Fruit fly (Drosophila melanogaster) whole organism, embryonic: ENCODE results near the gene CG3368.
A peak's percentile ranks its signal among the peaks of the same experiment; 100 is the strongest.

ENCODE experiments used
- Ada2b ChIP-seq: fragments of 200-800 bp; sonication (Bioruptor generic); IDR thresholded peaks from 2 replicates; pipeline ENCODE4 v1.3.6; 2022; ENCODE audit warnings: missing biosample characterization, missing genetic modification characterization
- BEAF-32 ChIP-seq: fragments of 200-800 bp; sonication (Bioruptor generic); optimal IDR thresholded peaks from 3 replicates; lab custom pipeline; 2017; ENCODE audit warnings: missing biosample characterization, missing genetic modification characterization, mild to moderate bottlenecking, moderate library complexity, missing genetic modification reagents
- Bgb ChIP-seq: fragments of 200-800 bp; sonication (Bioruptor generic); IDR thresholded peaks from 2 replicates; pipeline ENCODE4 v1.3.6; 2022; ENCODE audit warnings: missing biosample characterization, missing genetic modification characterization; ENCODE audit not compliant: partially characterized antibody
- BtbVII ChIP-seq: fragments of 200-800 bp; sonication (Bioruptor generic); optimal IDR thresholded peaks from 3 replicates; lab custom pipeline; 2017; ENCODE audit warnings: missing biosample characterization, mild to moderate bottlenecking, missing genetic modification characterization
- CG10979 ChIP-seq: fragments of 200-800 bp; sonication (Bioruptor generic); optimal IDR thresholded peaks from 2 replicates; lab custom pipeline; 2018; ENCODE audit warnings: missing biosample characterization, mild to moderate bottlenecking, missing genetic modification characterization, moderate library complexity
- CG12391 ChIP-seq: fragments of 200-800 bp; sonication (Bioruptor generic); optimal IDR thresholded peaks from 3 replicates; lab custom pipeline; 2018; ENCODE audit warnings: missing biosample characterization, mild to moderate bottlenecking, missing genetic modification characterization, moderate library complexity
- CG13894 ChIP-seq: fragments of 200-800 bp; sonication (Bioruptor generic); optimal IDR thresholded peaks from 3 replicates; lab custom pipeline; 2018; ENCODE audit warnings: missing biosample characterization, mild to moderate bottlenecking, missing genetic modification characterization, moderate library complexity
- CG17385 ChIP-seq: fragments of 200-800 bp; sonication (Bioruptor generic); optimal IDR thresholded peaks from 3 replicates; lab custom pipeline; 2018; ENCODE audit warnings: missing biosample characterization, mild to moderate bottlenecking, missing genetic modification characterization
- CG18476 ChIP-seq: fragments of 200-800 bp; sonication (Bioruptor generic); optimal IDR thresholded peaks from 2 replicates; lab custom pipeline; 2016; ENCODE audit warnings: missing biosample characterization, mild to moderate bottlenecking, missing genetic modification characterization
- CG18619 ChIP-seq: fragments of 200-800 bp; sonication (Bioruptor generic); optimal IDR thresholded peaks from 3 replicates; lab custom pipeline; 2017; ENCODE audit warnings: missing biosample characterization, mild to moderate bottlenecking, missing genetic modification characterization
- CG31224 ChIP-seq: fragments of 200-800 bp; sonication (Bioruptor generic); IDR thresholded peaks from 2 replicates; pipeline ENCODE4 v1.3.6; 2022; ENCODE audit warnings: missing biosample characterization, missing genetic modification characterization
- CG3407 ChIP-seq: fragments of 200-800 bp; sonication (Bioruptor generic); optimal IDR thresholded peaks from 2 replicates; lab custom pipeline; 2018; ENCODE audit warnings: missing biosample characterization, mild to moderate bottlenecking, missing genetic modification characterization
- CG42726 ChIP-seq: fragments of 200-800 bp; sonication (Bioruptor generic); IDR thresholded peaks from 2 replicates; pipeline ENCODE4 v1.3.6; 2022; ENCODE audit warnings: missing biosample characterization, missing genetic modification characterization; ENCODE audit not compliant: partially characterized antibody
- CG4404 ChIP-seq: fragments of 200-800 bp; sonication (Bioruptor generic); IDR thresholded peaks from 2 replicates; pipeline ENCODE4 v1.3.6; 2022; ENCODE audit warnings: missing biosample characterization, missing genetic modification characterization
- CG6272 ChIP-seq: fragments of 200-800 bp; sonication (Bioruptor generic); IDR thresholded peaks from 2 replicates; pipeline ENCODE4 v1.3.6; 2022; ENCODE audit warnings: missing biosample characterization, missing genetic modification characterization
- CG7928 ChIP-seq: fragments of 200-800 bp; sonication (Bioruptor generic); optimal IDR thresholded peaks from 2 replicates; lab custom pipeline; 2017; ENCODE audit warnings: missing biosample characterization, mild to moderate bottlenecking, missing genetic modification characterization
- CG8388 ChIP-seq: fragments of 200-800 bp; sonication (Bioruptor generic); optimal IDR thresholded peaks from 2 replicates; lab custom pipeline; 2019; ENCODE audit warnings: missing biosample characterization, mild to moderate bottlenecking, missing genetic modification characterization, moderate library complexity
- D ChIP-seq, 2 experiments: fragments of 200-800 bp in 1 of 2; fragments of >200 bp in 1 of 2; sonication (Bioruptor generic) in 1 of 2; optimal IDR thresholded peaks; 2 replicates in 1 of 2; 3 replicates in 1 of 2; lab custom pipeline; 2017; ENCODE audit warnings: mild to moderate bottlenecking in 1 of 2, missing biosample characterization in 1 of 2, missing genetic modification characterization in 1 of 2, missing genetic modification reagents in 1 of 2
- HmgD ChIP-seq: fragments of 200-800 bp; sonication (Bioruptor generic); optimal IDR thresholded peaks from 3 replicates; lab custom pipeline; 2016; ENCODE audit warnings: missing biosample characterization, missing genetic modification characterization
- Hmx ChIP-seq: fragments of 200-800 bp; sonication (Bioruptor generic); optimal IDR thresholded peaks from 2 replicates; lab custom pipeline; 2016; ENCODE audit warnings: missing biosample characterization, missing genetic modification characterization
- Jarid2 ChIP-seq: fragments of 200-800 bp; sonication (Bioruptor generic); optimal IDR thresholded peaks from 3 replicates; lab custom pipeline; 2017; ENCODE audit warnings: mild to moderate bottlenecking, missing biosample characterization, missing genetic modification reagents, missing genetic modification characterization
- Oaz ChIP-seq: fragments of 200-800 bp; sonication (Bioruptor generic); IDR thresholded peaks from 2 replicates; pipeline ENCODE4 v1.3.6; 2022; ENCODE audit warnings: missing biosample characterization, missing genetic modification characterization
- Opbp ChIP-seq: fragments of 200-800 bp; sonication (Bioruptor generic); IDR thresholded peaks from 3 replicates; pipeline ENCODE4 v1.3.6; 2022; ENCODE audit warnings: missing biosample characterization, missing genetic modification characterization; ENCODE audit not compliant: partially characterized antibody
- Sox102F ChIP-seq: fragments of 200-800 bp; sonication (Bioruptor generic); optimal IDR thresholded peaks from 2 replicates; lab custom pipeline; 2018; ENCODE audit warnings: missing biosample characterization, mild to moderate bottlenecking, missing genetic modification characterization, moderate library complexity
- Trl ChIP-seq, 3 experiments: fragments of >200 bp in 2 of 3; fragments of 200-800 bp in 1 of 3; sonication (Bioruptor generic) in 1 of 3; optimal IDR thresholded peaks; 2 replicates in 1 of 3; 3 replicates in 2 of 3; lab custom pipeline; 2016 to 2017; ENCODE audit warnings: missing biosample characterization in 1 of 3, missing genetic modification characterization in 1 of 3
- Xrp1 ChIP-seq: fragments of 200-800 bp; sonication (Bioruptor generic); IDR thresholded peaks from 2 replicates; pipeline ENCODE4 v1.3.6; 2022; ENCODE audit warnings: missing biosample characterization, missing genetic modification characterization
- ash1 ChIP-seq: fragments of 200-800 bp; sonication (Bioruptor generic); optimal IDR thresholded peaks from 2 replicates; lab custom pipeline; 2018; ENCODE audit warnings: missing biosample characterization, mild to moderate bottlenecking, missing genetic modification characterization
- chm ChIP-seq: fragments of 200-800 bp; sonication (Bioruptor generic); IDR thresholded peaks from 2 replicates; pipeline ENCODE4 v1.3.6; 2022; ENCODE audit warnings: missing biosample characterization, missing genetic modification characterization
- dan ChIP-seq: fragments of 200-800 bp; sonication (Bioruptor generic); IDR thresholded peaks from 2 replicates; pipeline ENCODE4 v1.3.6; 2022; ENCODE audit warnings: missing biosample characterization, missing genetic modification characterization
- ems ChIP-seq: fragments of 200-800 bp; sonication (Bioruptor generic); optimal IDR thresholded peaks from 3 replicates; lab custom pipeline; 2016; ENCODE audit warnings: missing biosample characterization, missing genetic modification characterization
- en ChIP-seq: fragments of 200-800 bp; sonication (Bioruptor generic); optimal IDR thresholded peaks from 2 replicates; lab custom pipeline; 2016; ENCODE audit warnings: missing biosample characterization, missing genetic modification characterization
- gsb ChIP-seq: fragments of 200-800 bp; sonication (Bioruptor generic); IDR thresholded peaks from 2 replicates; pipeline ENCODE4 v1.3.6; 2022; ENCODE audit warnings: missing biosample characterization, missing genetic modification characterization
- gt ChIP-seq: fragments of 200-800 bp; sonication (Bioruptor generic); IDR thresholded peaks from 2 replicates; pipeline ENCODE4 v1.3.6; 2022; ENCODE audit warnings: missing biosample characterization, missing genetic modification characterization
- h ChIP-seq: fragments of >200 bp; optimal IDR thresholded peaks from 2 replicates; lab custom pipeline; 2017
- hkb ChIP-seq, 2 experiments: fragments of 200-800 bp in 1 of 2; fragments of >200 bp in 1 of 2; sonication (Bioruptor generic) in 1 of 2; IDR thresholded peaks in 1 of 2; optimal IDR thresholded peaks in 1 of 2; 2 replicates each; pipeline versions ENCODE4 v1.3.6 to Lab custom; 2017 to 2022; ENCODE audit warnings: missing biosample characterization in 1 of 2, missing genetic modification characterization in 1 of 2
- inv ChIP-seq: fragments of 200-800 bp; sonication (Bioruptor generic); IDR thresholded peaks from 2 replicates; pipeline ENCODE4 v1.3.6; 2022; ENCODE audit warnings: missing biosample characterization, missing genetic modification characterization; ENCODE audit not compliant: partially characterized antibody
- ken ChIP-seq: fragments of 200-800 bp; sonication (Bioruptor generic); IDR thresholded peaks from 3 replicates; pipeline ENCODE4 v1.3.6; 2022; ENCODE audit warnings: missing biosample characterization, missing genetic modification characterization
- mam ChIP-seq: fragments of 200-800 bp; sonication (Bioruptor generic); optimal IDR thresholded peaks from 3 replicates; lab custom pipeline; 2016; ENCODE audit warnings: missing biosample characterization, missing genetic modification characterization
- nerfin-1 ChIP-seq: fragments of 200-800 bp; sonication (Bioruptor generic); optimal IDR thresholded peaks from 3 replicates; lab custom pipeline; 2019; ENCODE audit warnings: missing biosample characterization, mild to moderate bottlenecking, missing genetic modification characterization, moderate library complexity
- nerfin-2 ChIP-seq: fragments of 200-800 bp; sonication (Bioruptor generic); IDR thresholded peaks from 2 replicates; pipeline ENCODE4 v1.3.6; 2022; ENCODE audit warnings: missing biosample characterization, missing genetic modification characterization; ENCODE audit not compliant: partially characterized antibody
- odd ChIP-seq: fragments of 200-800 bp; sonication (Bioruptor generic); optimal IDR thresholded peaks from 2 replicates; lab custom pipeline; 2017; ENCODE audit warnings: missing biosample characterization, mild to moderate bottlenecking, missing genetic modification characterization
- otp ChIP-seq: fragments of 200-800 bp; sonication (Bioruptor generic); IDR thresholded peaks from 3 replicates; pipeline ENCODE4, ENCODE4 v1.3.6; 2022; ENCODE audit warnings: missing biosample characterization, missing genetic modification characterization
- run ChIP-seq: fragments of 200-800 bp; sonication (Bioruptor generic); optimal IDR thresholded peaks from 3 replicates; lab custom pipeline; 2018; ENCODE audit warnings: missing biosample characterization, mild to moderate bottlenecking, missing genetic modification characterization
- sens-2 ChIP-seq: fragments of 200-800 bp; sonication (Bioruptor generic); IDR thresholded peaks from 2 replicates; pipeline ENCODE4 v1.3.6; 2022; ENCODE audit warnings: missing biosample characterization, missing genetic modification characterization
- seq ChIP-seq: fragments of 200-800 bp; sonication (Bioruptor generic); IDR thresholded peaks from 2 replicates; pipeline ENCODE4 v1.3.6; 2022; ENCODE audit warnings: missing biosample characterization, missing genetic modification characterization
- sim ChIP-seq: fragments of 200-800 bp; sonication (Bioruptor generic); IDR thresholded peaks from 2 replicates; pipeline ENCODE4 v1.3.6; 2022; ENCODE audit warnings: missing biosample characterization, missing genetic modification characterization
- sr ChIP-seq: fragments of 200-800 bp; sonication (Bioruptor generic); IDR thresholded peaks from 3 replicates; pipeline ENCODE4 v1.3.6; 2022; ENCODE audit warnings: missing biosample characterization, missing genetic modification characterization
- ttk ChIP-seq: fragments of 200-800 bp; sonication (Bioruptor generic); IDR thresholded peaks from 2 replicates; pipeline ENCODE4 v2.1.2; 2022; ENCODE audit warnings: missing biosample characterization, missing genetic modification characterization

CG3368 gene

dm6 chr3R:27292159-27292880 is 8.7 kb downstream of the CG3368 start, which contains the start of gene CG3348 (continued):
- no peak for TF ChIP-seq run (tag; lab: Kevin White, UChicago)
- peak; percentile 53 for TF ChIP-seq CG10979 (tag; lab: Kevin White, UChicago)
- TF ChIP-seq mam (GFP tag; lab: Kevin White, UChicago) = peak; percentile 79
- TF ChIP-seq BtbVII (GFP tag; lab: Kevin White, UChicago) = peak; percentile 67
- peak; percentile 83 for TF ChIP-seq Ada2b (GFP tag; lab: Robert Waterston, UW)
- no peak for TF ChIP-seq D (optimal IDR thresholded peaks at IDR 0.05; lab: Kevin White, UChicago)
- peak; percentile 33 for TF ChIP-seq D (GFP tag; optimal IDR thresholded peaks at IDR 0.05; lab: Kevin White, UChicago)
- TF ChIP-seq h = no peak
- peak; percentile 75 for TF ChIP-seq Xrp1 (GFP tag; lab: Robert Waterston, UW)
- TF ChIP-seq Hmx (GFP tag; lab: Kevin White, UChicago) = peak; percentile 64
- TF ChIP-seq seq (GFP tag; lab: Robert Waterston, UW) = peak; percentile 68
- TF ChIP-seq inv (GFP tag; lab: Robert Waterston, UW) = no peak
- no peak for TF ChIP-seq sr (GFP tag; lab: Robert Waterston, UW)
- peak; percentile 67 for TF ChIP-seq CG8388
- TF ChIP-seq CG31224 = peak; percentile 83
- no peak for TF ChIP-seq Bgb (GFP tag; lab: Robert Waterston, UW)
- peak; percentile 15; the same call in 1 of the 2 replicates for TF ChIP-seq sens-2 (GFP tag; lab: Robert Waterston, UW)
- no peak for TF ChIP-seq gt
- TF ChIP-seq sim (GFP tag; lab: Robert Waterston, UW) = no peak
- peak; percentile 57 for TF ChIP-seq nerfin-1 (tag; lab: Kevin White, UChicago)
- no peak for TF ChIP-seq dan (GFP tag; lab: Robert Waterston, UW)
- TF ChIP-seq ken = no peak
- TF ChIP-seq CG13894 = peak; percentile 84
- TF ChIP-seq odd = no peak
- no peak for TF ChIP-seq Trl (optimal IDR thresholded peaks at IDR 0.05; lab: Kevin White, UChicago)
- TF ChIP-seq Trl (GFP tag; optimal IDR thresholded peaks at IDR 0.05; lab: Kevin White, UChicago) = peak; percentile 20
- TF ChIP-seq chm (GFP tag; lab: Robert Waterston, UW) = peak; percentile 60; the same call in 1 of the 2 replicates
- peak; percentile 66 for TF ChIP-seq CG17385 (GFP tag; lab: Kevin White, UChicago)
- TF ChIP-seq Oaz (GFP tag; lab: Robert Waterston, UW) = peak; percentile 49; the same call in 1 of the 2 replicates
- no peak for TF ChIP-seq BEAF-32 (GFP tag; lab: Kevin White, UChicago)
- no peak for TF ChIP-seq hkb (optimal IDR thresholded peaks at IDR 0.05; lab: Kevin White, UChicago)
- TF ChIP-seq hkb (GFP tag; IDR thresholded peaks at IDR 0.05; lab: Robert Waterston, UW) = peak; percentile 68
- TF ChIP-seq Sox102F = peak; percentile 73
- no peak for TF ChIP-seq CG3407
- no peak for TF ChIP-seq en (GFP tag; lab: Kevin White, UChicago)
- peak; percentile 27; the same call in 1 of the 2 replicates for TF ChIP-seq CG6272 (GFP tag; lab: Robert Waterston, UW)
- TF ChIP-seq CG7928 = peak; percentile 54
- TF ChIP-seq Jarid2 (GFP tag; lab: Kevin White, UChicago) = no peak
- TF ChIP-seq CG12391 = peak; percentile 73
- TF ChIP-seq HmgD (GFP tag; lab: Kevin White, UChicago) = no peak
- peak; percentile 71 for TF ChIP-seq CG18619 (GFP tag; lab: Kevin White, UChicago)
- TF ChIP-seq otp (GFP tag; lab: Robert Waterston, UW) = peak; percentile 29; the same call in 1 of the 3 replicates
- peak; percentile 61 for TF ChIP-seq CG4404
- TF ChIP-seq gsb (GFP tag; lab: Robert Waterston, UW) = no peak
- no peak for TF ChIP-seq CG42726 (GFP tag; lab: Robert Waterston, UW)
- TF ChIP-seq nerfin-2 = no peak
- TF ChIP-seq ash1 (GFP tag; lab: Kevin White, UChicago) = no peak
- TF ChIP-seq Opbp (GFP tag; lab: Robert Waterston, UW) = no peak
- peak; percentile 66 for TF ChIP-seq CG18476 (GFP tag; lab: Kevin White, UChicago)
- TF ChIP-seq ttk (GFP tag; lab: Robert Waterston, UW) = peak; percentile 63
- TF ChIP-seq ems = peak; percentile 72
